Fruit fly (Drosophila melanogaster) whole organism, adult: ENCODE results near the gene moi.

Experiments
- CG11617 ChIP-seq: fragments of 200-800 bp; sonication (Bioruptor generic); optimal IDR thresholded peaks from 2 replicates; lab custom pipeline; 2017; ENCODE audit warnings: mild to moderate bottlenecking, missing biosample characterization, missing genetic modification reagents, missing genetic modification characterization
- Clk ChIP-seq: fragments of 200-800 bp; sonication (Bioruptor generic); optimal IDR thresholded peaks from 2 replicates; lab custom pipeline; 2017; ENCODE audit warnings: missing biosample characterization, missing genetic modification characterization
- bab1 ChIP-seq: fragments of 200-800 bp; sonication (Bioruptor generic); optimal IDR thresholded peaks from 3 replicates; lab custom pipeline; 2019; ENCODE audit warnings: missing biosample characterization, mild to moderate bottlenecking, missing genetic modification characterization, moderate library complexity
- ovo ChIP-seq: fragments of 200-800 bp; sonication (Bioruptor generic); optimal IDR thresholded peaks from 2 replicates; lab custom pipeline; 2016; ENCODE audit warnings: missing biosample characterization, missing genetic modification characterization
- pad ChIP-seq: fragments of 200-800 bp; sonication (Bioruptor generic); optimal IDR thresholded peaks from 3 replicates; lab custom pipeline; 2017; ENCODE audit warnings: missing biosample characterization, missing genetic modification characterization, mild to moderate bottlenecking, moderate library complexity, missing genetic modification reagents
- tj ChIP-seq: fragments of 200-800 bp; sonication (Bioruptor generic); optimal IDR thresholded peaks from 3 replicates; lab custom pipeline; 2017; ENCODE audit warnings: missing biosample characterization, mild to moderate bottlenecking, missing genetic modification characterization, moderate library complexity

DNA sequence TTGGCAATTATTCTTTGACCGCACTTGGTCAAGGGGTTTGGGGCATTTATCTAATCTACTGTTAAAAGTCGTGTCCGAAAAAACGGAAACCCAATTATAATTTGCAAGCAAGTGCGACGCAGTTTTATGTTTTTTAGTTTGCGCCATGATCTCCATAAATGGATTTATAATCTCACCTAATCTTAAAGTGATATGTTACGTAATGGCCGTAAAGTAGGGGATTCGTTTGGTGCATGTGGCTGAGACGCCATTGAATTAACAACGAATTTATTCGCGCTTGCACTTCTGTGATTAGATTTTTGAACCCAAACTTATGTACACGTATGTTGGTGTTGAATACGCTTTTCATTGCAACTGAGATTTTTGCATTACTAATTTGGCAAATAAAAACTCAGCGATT, 21.4 kb downstream of the moi start:
- no peak for TF ChIP-seq pad (GFP tag; lab: Kevin White, UChicago)
- TF ChIP-seq ovo: no peak
- no peak for TF ChIP-seq Clk (GFP tag; lab: Kevin White, UChicago)
- no peak for TF ChIP-seq tj (GFP tag; lab: Kevin White, UChicago)
- no peak for TF ChIP-seq bab1 (GFP tag; lab: Kevin White, UChicago)
- no peak for TF ChIP-seq CG11617 (GFP tag; lab: Kevin White, UChicago)
